Worm (Caenorhabditis elegans) whole organism, mixed stage, embryonic: ENCODE data around the gene vep-2.

Experiments used
- elt-1 ChIP-seq: sonication (generic microtip); optimal IDR thresholded peaks from 2 replicates; lab custom pipeline; 2017; ENCODE audit warnings: missing genetic modification characterization, mild to moderate bottlenecking, missing compliant biosample characterization, antibody characterized with exemption, moderate library complexity, borderline replicate concordance; ENCODE audit not compliant: insufficient read depth
- lin-32 ChIP-seq: fragments of 200-800 bp; sonication (Bioruptor generic); optimal IDR thresholded peaks from 2 replicates; lab custom pipeline; 2018; ENCODE audit warnings: mild to moderate bottlenecking, missing genetic modification characterization, missing compliant biosample characterization
- nhr-237 ChIP-seq: fragments of 150-350 bp; optimal IDR thresholded peaks from 2 replicates; lab custom pipeline; 2014; ENCODE audit warnings: missing biosample characterization, missing genetic modification characterization
- nhr-76 ChIP-seq: sonication (generic microtip); optimal IDR thresholded peaks from 2 replicates; lab custom pipeline; 2017; ENCODE audit warnings: missing biosample characterization, missing genetic modification characterization
- pha-4 ChIP-seq: fragments of 150-350 bp; optimal IDR thresholded peaks from 2 replicates; lab custom pipeline; 2018; ENCODE audit warnings: missing biosample characterization, missing genetic modification reagents, missing genetic modification characterization
- sptf-1 ChIP-seq: sonication (generic microtip); optimal IDR thresholded peaks from 2 replicates; lab custom pipeline; 2017; ENCODE audit warnings: mild to moderate bottlenecking, missing genetic modification characterization, moderate library complexity, missing compliant biosample characterization
- tbx-8 ChIP-seq: fragments of 200-800 bp; sonication (Bioruptor generic); optimal IDR thresholded peaks from 2 replicates; lab custom pipeline; 2018; ENCODE audit warnings: mild to moderate bottlenecking, missing genetic modification characterization, moderate library complexity, missing compliant biosample characterization
- unc-62 ChIP-seq: fragments of 150-350 bp; optimal IDR thresholded peaks from 2 replicates; lab custom pipeline; 2014; ENCODE audit warnings: missing biosample characterization, missing genetic modification reagents, missing genetic modification characterization

DNA sequence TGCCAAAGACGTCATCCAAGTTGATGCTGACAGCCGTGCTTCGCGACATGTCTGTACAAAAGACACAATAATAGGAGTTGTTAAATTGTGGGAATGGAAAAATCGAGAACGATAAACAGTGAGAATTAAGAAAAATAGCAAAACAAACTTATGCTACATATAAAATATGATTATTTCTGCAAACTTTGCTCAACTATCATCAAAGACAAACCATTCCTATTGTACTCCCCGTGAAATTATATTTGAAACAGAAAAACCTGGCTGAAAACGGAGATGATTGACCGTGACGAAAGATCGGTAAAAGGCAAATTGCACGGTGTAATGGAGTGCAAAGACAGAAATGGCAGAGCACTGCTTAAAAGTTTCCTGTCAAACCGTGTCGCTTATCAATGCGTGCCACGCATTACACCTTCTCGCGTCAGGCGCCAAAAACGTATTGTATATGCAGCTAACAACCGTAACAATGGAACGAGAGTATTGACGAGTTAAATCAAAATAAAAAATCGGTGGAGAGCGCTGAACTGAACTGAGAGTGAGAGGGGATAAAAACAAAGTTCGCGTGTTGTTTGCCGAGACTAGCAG, 17.0 kb upstream of the vep-2 start, which contains the start of gene C18B2.5:
- TF ChIP-seq unc-62 (GFP tag; lab: Kevin White, UChicago) (no peak), nhr-237 (tag; lab: Kevin White, UChicago) (no peak), lin-32 (GFP tag; lab: Kevin White, UChicago) (no peak), nhr-76 (tag; lab: Kevin White, UChicago) (no peak), pha-4 (tag; lab: Kevin White, UChicago) (no peak), sptf-1 (tag; lab: Kevin White, UChicago) (no peak), elt-1 (tag; lab: Kevin White, UChicago) (no peak), tbx-8 (GFP tag; lab: Kevin White, UChicago) (no peak)
